Worm (Caenorhabditis elegans) whole organism, L4 larva: Measurements from ENCODE around the gene ekl-5.

Source experiments
- T20F7.1 ChIP-seq: fragments of 200-800 bp; sonication (Bioruptor generic); optimal IDR thresholded peaks from 2 replicates; lab custom pipeline; 2018; ENCODE audit warnings: mild to moderate bottlenecking, missing genetic modification characterization, missing compliant biosample characterization
- aha-1 ChIP-seq: fragments of 150-350 bp; peaks from one replicate; lab custom pipeline; 2014; ENCODE audit warnings: missing biosample characterization, missing genetic modification characterization
- aly-2 ChIP-seq: sonication (generic microtip); optimal IDR thresholded peaks from 2 replicates; lab custom pipeline; 2018; ENCODE audit warnings: missing biosample characterization, missing genetic modification characterization
- ama-1 ChIP-seq: fragments of 150-350 bp; optimal IDR thresholded peaks from 2 replicates; lab custom pipeline; 2014; ENCODE audit warnings: inconsistent platforms, mixed read lengths
- egl-27 ChIP-seq: sonication (generic microtip); optimal IDR thresholded peaks from 3 replicates; lab custom pipeline; 2017; ENCODE audit warnings: missing biosample characterization, missing genetic modification reagents, missing genetic modification characterization
- lin-13 ChIP-seq: fragments of 150-350 bp; optimal IDR thresholded peaks from 2 replicates; lab custom pipeline; 2014; ENCODE audit warnings: missing biosample characterization, missing genetic modification reagents, missing genetic modification characterization
- nhr-10 ChIP-seq: fragments of 150-350 bp; optimal IDR thresholded peaks from 2 replicates; lab custom pipeline; 2014; ENCODE audit warnings: missing biosample characterization, missing genetic modification characterization
- nhr-237 ChIP-seq: sonication (generic microtip); optimal IDR thresholded peaks from 2 replicates; lab custom pipeline; 2017; ENCODE audit warnings: missing biosample characterization, missing genetic modification characterization
- nhr-77 ChIP-seq: fragments of 150-350 bp; optimal IDR thresholded peaks from 2 replicates; lab custom pipeline; 2014; ENCODE audit warnings: missing biosample characterization, missing genetic modification characterization
- pha-4 ChIP-seq, 2 experiments: fragments of 150-350 bp in 1 of 2; fragments of 200-800 bp in 1 of 2; sonication (Bioruptor generic) in 1 of 2; IDR thresholded peaks in 1 of 2; optimal IDR thresholded peaks in 1 of 2; 2 replicates each; pipeline versions ENCODE4 v1.3.6 to Lab custom; 2014 to 2022; ENCODE audit warnings: missing genetic modification characterization in 2 of 2, missing genetic modification reagents in 2 of 2, missing biosample characterization in 1 of 2, missing compliant biosample characterization in 1 of 2
- pqm-1 ChIP-seq: sonication (generic microtip); optimal IDR thresholded peaks from 2 replicates; lab custom pipeline; 2017; ENCODE audit warnings: missing biosample characterization, missing genetic modification characterization
- set-16 ChIP-seq: fragments of 200-800 bp; sonication (Bioruptor generic); IDR thresholded peaks from 2 replicates; pipeline ENCODE4 v1.3.6; 2022; ENCODE audit warnings: missing genetic modification reagents, missing genetic modification characterization, missing compliant biosample characterization
- unc-62 ChIP-seq, 3 experiments: fragments of 150-350 bp in 1 of 3; sonication (generic microtip); optimal IDR thresholded peaks in 2 of 3; peaks in 1 of 3; 1 replicate in 1 of 3; 2 replicates in 2 of 3; lab custom pipeline; 2014 to 2017; ENCODE audit warnings: missing biosample characterization in 3 of 3, missing genetic modification characterization in 3 of 3, missing genetic modification reagents in 3 of 3, missing genotype in 1 of 3
- zip-11 ChIP-seq: fragments of 200-800 bp; sonication (Bioruptor generic); IDR thresholded peaks from 2 replicates; pipeline ENCODE4 v1.3.6; 2022; ENCODE audit warnings: missing genetic modification characterization, missing compliant biosample characterization

- TF ChIP-seq ama-1 (lab: Kevin White, UChicago): no peak
- no peak for TF ChIP-seq egl-27 (tag; lab: Kevin White, UChicago)
- no peak for TF ChIP-seq zip-11 (GFP tag; lab: Robert Waterston, UW)
- TF ChIP-seq nhr-77: no peak
- TF ChIP-seq lin-13 (GFP tag; lab: Kevin White, UChicago): no peak
- TF ChIP-seq T20F7.1: no peak
- TF ChIP-seq pqm-1 (tag; lab: Kevin White, UChicago): no peak
- TF ChIP-seq set-16 (GFP tag; lab: Robert Waterston, UW): no peak
- TF ChIP-seq aha-1: peak; percentile 92
- no peak for TF ChIP-seq unc-62 (GFP tag; optimal IDR thresholded peaks at IDR 0.05 in 1 of 2; lab: Kevin White, UChicago)
- TF ChIP-seq unc-62 (tag; optimal IDR thresholded peaks at IDR 0.05; lab: Kevin White, UChicago): no peak
- TF ChIP-seq nhr-10 (tag; lab: Kevin White, UChicago): no peak
- no peak for TF ChIP-seq pha-4 (GFP tag; IDR thresholded peaks at IDR 0.05; lab: Robert Waterston, UW)
- TF ChIP-seq pha-4 (tag; optimal IDR thresholded peaks at IDR 0.05; lab: Kevin White, UChicago): no peak
- TF ChIP-seq aly-2: no peak
- TF ChIP-seq nhr-237 (tag; lab: Kevin White, UChicago): no peak
These were observed 38.9 kb downstream of the ekl-5 start for ce11 chrX:13878082-13878481.
